Worm (Caenorhabditis elegans) whole organism, L4/young adult: ENCODE measurements around the gene D1086.21.
"Not testable (repeated sequence)": the region's sequence is repeated elsewhere in the genome, so short reads cannot be mapped to it uniquely, and the experiment has no call there.

Experiments
- W03F9.2 ChIP-seq: fragments of 150-350 bp; optimal IDR thresholded peaks from 2 replicates; lab custom pipeline; 2014; ENCODE audit warnings: missing biosample characterization, missing genetic modification characterization
- dao-5 ChIP-seq: sonication (generic microtip); optimal IDR thresholded peaks from 2 replicates; lab custom pipeline; 2016; ENCODE audit warnings: missing genotype, missing genetic modification characterization, moderate library complexity, missing compliant biosample characterization
- him-1 ChIP-seq: sonication (generic microtip); optimal IDR thresholded peaks from 2 replicates; lab custom pipeline; 2016; ENCODE audit warnings: missing genotype, missing genetic modification reagents, missing genetic modification characterization, missing compliant biosample characterization

- TF ChIP-seq dao-5, W03F9.2, him-1 (tag; lab: Kevin White, UChicago): not testable (repeated sequence)
These were observed 15.2 kb upstream of the D1086.21 start, which contains the start of gene F58D12.1 for ce11 chrV:14049274-14049673.
